Fruit fly (Drosophila melanogaster) whole organism, embryonic: ENCODE data around the gene BHD.
A peak's percentile ranks its signal among the peaks of the same experiment; 100 is the strongest.

Experiments used
- Atf-2 ChIP-seq: fragments of 200-800 bp; sonication (Bioruptor generic); optimal IDR thresholded peaks from 2 replicates; lab custom pipeline; 2016; ENCODE audit warnings: missing biosample characterization, missing genetic modification characterization
- Awh ChIP-seq: fragments of 200-800 bp; sonication (Bioruptor generic); IDR thresholded peaks from 2 replicates; pipeline ENCODE4, ENCODE4 v1.3.6; 2022; ENCODE audit warnings: missing biosample characterization, missing genetic modification characterization
- CG1024 ChIP-seq: fragments of 200-800 bp; sonication (Bioruptor generic); IDR thresholded peaks from 2 replicates; pipeline ENCODE4 v1.3.6; 2022; ENCODE audit warnings: missing biosample characterization, missing genetic modification characterization
- CG15601 ChIP-seq: fragments of 200-800 bp; sonication (Bioruptor generic); optimal IDR thresholded peaks from 3 replicates; lab custom pipeline; 2019; ENCODE audit warnings: missing biosample characterization, mild to moderate bottlenecking, missing genetic modification characterization, moderate library complexity
- CG16813 ChIP-seq: fragments of 200-800 bp; sonication (Bioruptor generic); IDR thresholded peaks from 3 replicates; pipeline ENCODE4 v1.3.6; 2022; ENCODE audit warnings: missing biosample characterization, missing genetic modification characterization; ENCODE audit not compliant: partially characterized antibody
- CG17802 ChIP-seq: fragments of 200-800 bp; sonication (Bioruptor generic); optimal IDR thresholded peaks from 2 replicates; lab custom pipeline; 2018; ENCODE audit warnings: missing biosample characterization, mild to moderate bottlenecking, missing genetic modification characterization, moderate library complexity
- CG2120 ChIP-seq: fragments of 200-800 bp; sonication (Bioruptor generic); optimal IDR thresholded peaks from 3 replicates; lab custom pipeline; 2016; ENCODE audit warnings: missing biosample characterization, missing genetic modification characterization
- CG2678 ChIP-seq: fragments of 200-800 bp; sonication (Bioruptor generic); optimal IDR thresholded peaks from 3 replicates; lab custom pipeline; 2019; ENCODE audit warnings: missing biosample characterization, mild to moderate bottlenecking, missing genetic modification characterization, moderate library complexity
- CG2712 ChIP-seq: fragments of 200-800 bp; optimal IDR thresholded peaks from 3 replicates; lab custom pipeline; 2019; ENCODE audit warnings: missing biosample characterization, mild to moderate bottlenecking, missing genetic modification characterization, moderate library complexity
- CG3995 ChIP-seq: fragments of 200-800 bp; sonication (Bioruptor generic); optimal IDR thresholded peaks from 3 replicates; lab custom pipeline; 2016; ENCODE audit warnings: missing biosample characterization, missing genetic modification characterization
- CG43689 ChIP-seq: fragments of 200-800 bp; sonication (Bioruptor generic); IDR thresholded peaks from 2 replicates; pipeline ENCODE4 v1.3.6; 2022; ENCODE audit warnings: missing biosample characterization, missing genetic modification characterization
- CG6654 ChIP-seq: fragments of 200-800 bp; sonication (Bioruptor generic); optimal IDR thresholded peaks from 2 replicates; lab custom pipeline; 2017; ENCODE audit warnings: missing biosample characterization, mild to moderate bottlenecking, missing genetic modification characterization
- CG7556 ChIP-seq: fragments of 200-800 bp; sonication (Bioruptor generic); optimal IDR thresholded peaks from 2 replicates; lab custom pipeline; 2017; ENCODE audit warnings: missing biosample characterization, mild to moderate bottlenecking, missing genetic modification characterization
- CG7786 ChIP-seq: fragments of 200-800 bp; sonication (Bioruptor generic); optimal IDR thresholded peaks from 2 replicates; lab custom pipeline; 2016; ENCODE audit warnings: missing biosample characterization, missing genetic modification characterization
- CG9876 ChIP-seq: fragments of 200-800 bp; sonication (Bioruptor generic); optimal IDR thresholded peaks from 2 replicates; lab custom pipeline; 2016; ENCODE audit warnings: missing biosample characterization, missing genetic modification characterization
- CrebB ChIP-seq: fragments of 200-800 bp; sonication (Bioruptor generic); optimal IDR thresholded peaks from 3 replicates; lab custom pipeline; 2018; ENCODE audit warnings: missing biosample characterization, mild to moderate bottlenecking, missing genetic modification characterization
- D19A ChIP-seq: fragments of 200-800 bp; optimal IDR thresholded peaks from 3 replicates; lab custom pipeline; 2019; ENCODE audit warnings: missing biosample characterization, mild to moderate bottlenecking, missing genetic modification characterization, moderate library complexity
- Dip3 ChIP-seq: fragments of 200-800 bp; sonication (Bioruptor generic); optimal IDR thresholded peaks from 3 replicates; lab custom pipeline; 2016; ENCODE audit warnings: missing biosample characterization, missing genetic modification characterization
- HLHmδ ChIP-seq: fragments of 200-800 bp; sonication (Bioruptor generic); optimal IDR thresholded peaks from 2 replicates; lab custom pipeline; 2018; ENCODE audit warnings: missing biosample characterization, mild to moderate bottlenecking, missing genetic modification characterization, moderate library complexity
- Hr78 ChIP-seq, 2 experiments: fragments of 200-800 bp in 1 of 2; fragments of >200 bp in 1 of 2; sonication (Bioruptor generic) in 1 of 2; optimal IDR thresholded peaks; 2 replicates each; lab custom pipeline; 2017 to 2019; ENCODE audit warnings: missing biosample characterization in 2 of 2, missing genetic modification characterization in 2 of 2, mild to moderate bottlenecking in 1 of 2, moderate library complexity in 1 of 2
- Hsf ChIP-seq: fragments of 200-800 bp; sonication (Bioruptor generic); optimal IDR thresholded peaks from 3 replicates; lab custom pipeline; 2016; ENCODE audit warnings: missing biosample characterization, missing genetic modification characterization
- Myb ChIP-seq: fragments of 200-800 bp; sonication (Bioruptor generic); optimal IDR thresholded peaks from 2 replicates; lab custom pipeline; 2016; ENCODE audit warnings: missing biosample characterization, missing genetic modification characterization
- Nf-YA ChIP-seq: fragments of 200-800 bp; sonication (Bioruptor generic); IDR thresholded peaks from 2 replicates; pipeline ENCODE4 v1.3.6; 2022; ENCODE audit warnings: missing biosample characterization, missing genetic modification characterization
- Nf-YB ChIP-seq: fragments of 200-800 bp; sonication (Bioruptor generic); optimal IDR thresholded peaks from 3 replicates; lab custom pipeline; 2019; ENCODE audit warnings: missing biosample characterization, mild to moderate bottlenecking, missing genetic modification characterization, moderate library complexity
- Oaz ChIP-seq: fragments of 200-800 bp; sonication (Bioruptor generic); IDR thresholded peaks from 2 replicates; pipeline ENCODE4 v1.3.6; 2022; ENCODE audit warnings: missing biosample characterization, missing genetic modification characterization
- Rx ChIP-seq: fragments of 200-800 bp; sonication (Bioruptor generic); IDR thresholded peaks from 2 replicates; pipeline ENCODE4 v1.3.6; 2022; ENCODE audit warnings: missing biosample characterization, missing genetic modification characterization
- Sox100B ChIP-seq: fragments of 200-800 bp; sonication (Bioruptor generic); optimal IDR thresholded peaks from 3 replicates; lab custom pipeline; 2018; ENCODE audit warnings: missing biosample characterization, mild to moderate bottlenecking, missing genetic modification characterization
- Taf1 ChIP-seq: fragments of 200-800 bp; sonication (Bioruptor generic); IDR thresholded peaks from 2 replicates; pipeline ENCODE4 v1.3.6; 2022; ENCODE audit warnings: missing biosample characterization, missing genetic modification characterization
- Vsx1 ChIP-seq: fragments of 200-800 bp; sonication (Bioruptor generic); optimal IDR thresholded peaks from 2 replicates; lab custom pipeline; 2017; ENCODE audit warnings: missing biosample characterization, mild to moderate bottlenecking, missing genetic modification characterization, missing genetic modification reagents
- aop ChIP-seq: fragments of 200-800 bp; sonication (Bioruptor generic); IDR thresholded peaks from 2 replicates; pipeline ENCODE4 v1.3.6; 2022; ENCODE audit warnings: missing biosample characterization, missing genetic modification characterization
- ara ChIP-seq: fragments of 200-800 bp; sonication (Bioruptor generic); IDR thresholded peaks from 2 replicates; pipeline ENCODE4 v1.3.6; 2022; ENCODE audit warnings: missing biosample characterization, missing genetic modification characterization
- ase ChIP-seq: fragments of 200-800 bp; sonication (Bioruptor generic); IDR thresholded peaks from 3 replicates; pipeline ENCODE4 v1.3.6; 2022; ENCODE audit warnings: missing biosample characterization, missing genetic modification characterization
- dmrt11E ChIP-seq: fragments of 200-800 bp; sonication (Bioruptor generic); optimal IDR thresholded peaks from 3 replicates; lab custom pipeline; 2018; ENCODE audit warnings: missing biosample characterization, mild to moderate bottlenecking, missing genetic modification characterization, moderate library complexity
- esg ChIP-seq: fragments of 200-800 bp; sonication (Bioruptor generic); conservative IDR thresholded peaks from 2 replicates; pipeline ENCODE4 v1.3.6; 2022; ENCODE audit warnings: missing biosample characterization, missing genetic modification characterization
- eve ChIP-seq, 2 experiments: fragments of >200 bp; optimal IDR thresholded peaks; 2 replicates each; lab custom pipeline; 2017; ENCODE audit warnings: missing biosample characterization in 2 of 2, missing genetic modification characterization in 2 of 2
- ewg ChIP-seq: fragments of 200-800 bp; sonication (Bioruptor generic); optimal IDR thresholded peaks from 3 replicates; lab custom pipeline; 2017; ENCODE audit warnings: mild to moderate bottlenecking, missing biosample characterization, missing genetic modification reagents, missing genetic modification characterization
- eyg ChIP-seq: fragments of 200-800 bp; sonication (Bioruptor generic); optimal IDR thresholded peaks from 3 replicates; lab custom pipeline; 2016; ENCODE audit warnings: missing biosample characterization, missing genetic modification characterization
- fd64A ChIP-seq: fragments of 200-800 bp; sonication (Bioruptor generic); optimal IDR thresholded peaks from 3 replicates; lab custom pipeline; 2018; ENCODE audit warnings: missing biosample characterization, mild to moderate bottlenecking, missing genetic modification characterization
- ftz-f1 ChIP-seq: fragments of 200-800 bp; sonication (Bioruptor generic); optimal IDR thresholded peaks from 2 replicates; lab custom pipeline; 2016; ENCODE audit warnings: missing biosample characterization, missing genetic modification characterization
- gce ChIP-seq: fragments of 200-800 bp; sonication (Bioruptor generic); IDR thresholded peaks from 3 replicates; pipeline ENCODE4 v1.3.6; 2022; ENCODE audit warnings: missing biosample characterization, missing genetic modification characterization
- grau ChIP-seq: fragments of 200-800 bp; optimal IDR thresholded peaks from 3 replicates; lab custom pipeline; 2019; ENCODE audit warnings: missing biosample characterization, mild to moderate bottlenecking, missing genetic modification characterization, moderate library complexity
- grn ChIP-seq: fragments of 200-800 bp; sonication (Bioruptor generic); optimal IDR thresholded peaks from 3 replicates; lab custom pipeline; 2017; ENCODE audit warnings: missing biosample characterization, missing genetic modification characterization
- her ChIP-seq: fragments of 200-800 bp; sonication (Bioruptor generic); optimal IDR thresholded peaks from 2 replicates; lab custom pipeline; 2016; ENCODE audit warnings: missing biosample characterization, missing genetic modification characterization
- kay ChIP-seq: fragments of 200-800 bp; sonication (Bioruptor generic); optimal IDR thresholded peaks from 2 replicates; lab custom pipeline; 2016; ENCODE audit warnings: missing biosample characterization, missing genetic modification characterization
- nom ChIP-seq: fragments of 200-800 bp; sonication (Bioruptor generic); optimal IDR thresholded peaks from 2 replicates; lab custom pipeline; 2017; ENCODE audit warnings: missing biosample characterization, missing genetic modification characterization, mild to moderate bottlenecking, moderate library complexity, missing genetic modification reagents
- pzg ChIP-seq: fragments of 200-800 bp; sonication (Bioruptor generic); optimal IDR thresholded peaks from 3 replicates; lab custom pipeline; 2018; ENCODE audit warnings: missing biosample characterization, mild to moderate bottlenecking, missing genetic modification characterization, moderate library complexity
- sim ChIP-seq: fragments of 200-800 bp; sonication (Bioruptor generic); IDR thresholded peaks from 2 replicates; pipeline ENCODE4 v1.3.6; 2022; ENCODE audit warnings: missing biosample characterization, missing genetic modification characterization
- slou ChIP-seq: fragments of 200-800 bp; sonication (Bioruptor generic); optimal IDR thresholded peaks from 3 replicates; lab custom pipeline; 2016; ENCODE audit warnings: missing biosample characterization, missing genetic modification characterization
- sug ChIP-seq: fragments of 200-800 bp; optimal IDR thresholded peaks from 2 replicates; lab custom pipeline; 2019; ENCODE audit warnings: missing biosample characterization, mild to moderate bottlenecking, missing genetic modification characterization, moderate library complexity
- vnd ChIP-seq: fragments of 200-800 bp; sonication (Bioruptor generic); IDR thresholded peaks from 3 replicates; pipeline ENCODE4 v1.3.6; 2022; ENCODE audit warnings: missing biosample characterization, missing genetic modification characterization; ENCODE audit not compliant: partially characterized antibody
- zf30C ChIP-seq: fragments of 200-800 bp; sonication (Bioruptor generic); optimal IDR thresholded peaks from 3 replicates; lab custom pipeline; 2018; ENCODE audit warnings: missing biosample characterization, mild to moderate bottlenecking, missing genetic modification characterization

The BHD gene

dm6 chr3L:7250469-7250868 is 12.1 kb downstream of the BHD start, which contains the start of gene MED4 (continued):
- TF ChIP-seq Nf-YA (GFP tag; lab: Robert Waterston, UW) = no peak
- TF ChIP-seq Taf1 (GFP tag; lab: Robert Waterston, UW) = peak; percentile 64; the same call in 1 of the 2 replicates
- TF ChIP-seq dmrt11E = peak; percentile 43
- TF ChIP-seq esg (GFP tag; lab: Robert Waterston, UW) = peak; percentile 67
- TF ChIP-seq vnd (GFP tag; lab: Robert Waterston, UW) = no peak
- TF ChIP-seq eyg (GFP tag; lab: Kevin White, UChicago) = peak; percentile 71
- TF ChIP-seq ewg (GFP tag; lab: Kevin White, UChicago) = peak; percentile 52
- TF ChIP-seq Dip3 (GFP tag; lab: Kevin White, UChicago) = peak; percentile 65
- TF ChIP-seq CG9876 = peak; percentile 87
- TF ChIP-seq CG15601 (tag; lab: Kevin White, UChicago) = peak; percentile 66
- TF ChIP-seq grn (GFP tag; lab: Kevin White, UChicago) = no peak
- peak; percentile 62 for TF ChIP-seq CG7556
- peak; percentile 51 for TF ChIP-seq sug (tag; lab: Kevin White, UChicago)
- no peak for TF ChIP-seq Oaz (GFP tag; lab: Robert Waterston, UW)
- TF ChIP-seq Rx (GFP tag; lab: Robert Waterston, UW) = peak; percentile 62
- no peak for TF ChIP-seq eve (GFP tag; optimal IDR thresholded peaks at IDR 0.05; lab: Kevin White, UChicago)
- peak; percentile 39; the same call in 1 of the 2 replicates for TF ChIP-seq aop (GFP tag; lab: Robert Waterston, UW)
- TF ChIP-seq Hr78 (GFP tag; optimal IDR thresholded peaks at IDR 0.05; lab: Kevin White, UChicago) = no peak
- TF ChIP-seq CG17802 (tag; lab: Kevin White, UChicago) = peak; percentile 40
- no peak for TF ChIP-seq nom (GFP tag; lab: Kevin White, UChicago)
- TF ChIP-seq kay = peak; percentile 66
- TF ChIP-seq CG2712 (tag; lab: Kevin White, UChicago) = peak; percentile 77
- peak; percentile 90 for TF ChIP-seq her (GFP tag; lab: Kevin White, UChicago)
- peak; percentile 92 for TF ChIP-seq CG2120
- TF ChIP-seq HLHmδ (GFP tag; lab: Kevin White, UChicago) = no peak
- 0 out of 3 replicates have a peak, but pooled peaks have one; percentile 52 for TF ChIP-seq gce (GFP tag; lab: Robert Waterston, UW)
- peak; percentile 77 for TF ChIP-seq CG2678 (tag; lab: Kevin White, UChicago)
- TF ChIP-seq Nf-YB (GFP tag; lab: Kevin White, UChicago) = peak; percentile 47
- TF ChIP-seq grau (tag; lab: Kevin White, UChicago) = peak; percentile 78
- TF ChIP-seq CG43689 = 0 out of 2 replicates have a peak, but pooled peaks have one; percentile 27
- TF ChIP-seq D19A (tag; lab: Kevin White, UChicago) = peak; percentile 45
- TF ChIP-seq CG3995 (GFP tag; lab: Kevin White, UChicago) = peak; percentile 29
- TF ChIP-seq CG6654 (GFP tag; lab: Kevin White, UChicago) = peak; percentile 21
- TF ChIP-seq Awh = peak; percentile 67
- peak; percentile 97 for TF ChIP-seq zf30C (GFP tag; lab: Kevin White, UChicago)
- no peak for TF ChIP-seq ftz-f1 (GFP tag; lab: Kevin White, UChicago)
- peak; percentile 45; the same call in 1 of the 2 replicates for TF ChIP-seq sim
- no peak for TF ChIP-seq Vsx1 (GFP tag; lab: Kevin White, UChicago)
- peak; percentile 87 for TF ChIP-seq CG7786 (GFP tag; lab: Kevin White, UChicago)
- peak; percentile 95 for TF ChIP-seq pzg
- TF ChIP-seq CG16813 = no peak
- TF ChIP-seq Sox100B (GFP tag; lab: Kevin White, UChicago) = no peak
- no peak for TF ChIP-seq ara
- TF ChIP-seq slou (GFP tag; lab: Kevin White, UChicago) = peak; percentile 58
- peak; percentile 77 for TF ChIP-seq ase
- peak; percentile 83 for TF ChIP-seq Atf-2 (GFP tag; lab: Kevin White, UChicago)
- TF ChIP-seq Myb (GFP tag; lab: Kevin White, UChicago) = peak; percentile 75
- peak; percentile 79 for TF ChIP-seq CrebB (tag; lab: Kevin White, UChicago)
- peak; percentile 89 for TF ChIP-seq Hsf (GFP tag; lab: Kevin White, UChicago)
- TF ChIP-seq CG1024 (GFP tag; lab: Robert Waterston, UW) = peak; percentile 57; the same call in 1 of the 2 replicates
- TF ChIP-seq fd64A (GFP tag; lab: Kevin White, UChicago) = peak; percentile 10
